Worm (Caenorhabditis elegans) whole organism, late embryonic: ENCODE measurements around the gene daam-1.

ENCODE experiments used
- K09A11.1 ChIP-seq: sonication (generic microtip); optimal IDR thresholded peaks from 2 replicates; lab custom pipeline; 2017; ENCODE audit warnings: antibody characterized with exemption, mild to moderate bottlenecking, missing genetic modification characterization, missing compliant biosample characterization; ENCODE audit not compliant: insufficient read depth
- ceh-34 ChIP-seq: sonication (generic microtip); optimal IDR thresholded peaks from 2 replicates; lab custom pipeline; 2016; ENCODE audit warnings: mild to moderate bottlenecking, missing genetic modification characterization, missing compliant biosample characterization
- che-1 ChIP-seq: sonication (generic microtip); optimal IDR thresholded peaks from 2 replicates; lab custom pipeline; 2016; ENCODE audit warnings: mild to moderate bottlenecking, missing genetic modification characterization, missing compliant biosample characterization
- fkh-6 ChIP-seq: sonication (generic microtip); optimal IDR thresholded peaks from 2 replicates; lab custom pipeline; 2016; ENCODE audit warnings: missing genetic modification characterization, missing compliant biosample characterization
- lim-6 ChIP-seq: sonication (generic microtip); optimal IDR thresholded peaks from 2 replicates; lab custom pipeline; 2016; ENCODE audit warnings: missing genetic modification characterization, missing compliant biosample characterization
- nfya-1 ChIP-seq: sonication (generic microtip); optimal IDR thresholded peaks from 2 replicates; lab custom pipeline; 2017; ENCODE audit warnings: missing genetic modification characterization, mild to moderate bottlenecking, missing compliant biosample characterization, antibody characterized with exemption, moderate library complexity
- nhr-11 ChIP-seq: fragments of 150-350 bp; optimal IDR thresholded peaks from 2 replicates; lab custom pipeline; 2014; ENCODE audit warnings: missing biosample characterization, missing genetic modification characterization
- pat-9 ChIP-seq: fragments of 200-800 bp; sonication (Bioruptor generic); optimal IDR thresholded peaks from 2 replicates; lab custom pipeline; 2018; ENCODE audit warnings: mild to moderate bottlenecking, missing genetic modification characterization, moderate library complexity, missing compliant biosample characterization
- pha-4 ChIP-seq: fragments of 150-350 bp; optimal IDR thresholded peaks from 2 replicates; lab custom pipeline; 2018; ENCODE audit warnings: missing biosample characterization, missing genetic modification reagents, missing genetic modification characterization
- ref-2 ChIP-seq: sonication (generic microtip); optimal IDR thresholded peaks from 2 replicates; lab custom pipeline; 2016; ENCODE audit warnings: missing genetic modification characterization, missing compliant biosample characterization
- unc-86 ChIP-seq: sonication (generic microtip); optimal IDR thresholded peaks from 2 replicates; lab custom pipeline; 2016; ENCODE audit warnings: missing genetic modification characterization, missing compliant biosample characterization

DNA sequence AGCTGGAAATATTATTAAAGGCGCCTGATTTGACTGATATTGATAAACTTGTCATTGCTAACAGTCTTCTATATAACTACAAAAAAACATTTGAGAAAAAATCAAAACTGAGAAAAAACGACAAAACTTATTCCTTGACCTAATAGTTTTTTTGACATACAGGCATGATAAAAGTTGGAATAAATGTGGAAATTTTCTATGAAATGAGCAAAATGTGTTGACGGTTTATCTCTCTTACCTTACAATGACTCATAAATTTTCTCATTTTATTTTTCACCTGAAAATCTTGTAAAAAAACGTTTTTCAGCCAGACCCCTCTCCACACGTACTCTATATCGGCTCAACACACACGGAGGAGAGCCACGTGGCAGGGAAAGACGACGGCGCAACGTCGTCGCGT is 63.1 kb downstream of the daam-1 start, which contains the start of gene egl-8:
- TF ChIP-seq che-1, result no peak
- no peak for TF ChIP-seq unc-86 (tag; lab: Kevin White, UChicago)
- no peak for TF ChIP-seq fkh-6 (tag; lab: Kevin White, UChicago)
- TF ChIP-seq lim-6, result no peak
- no peak for TF ChIP-seq pha-4 (tag; lab: Kevin White, UChicago)
- TF ChIP-seq ceh-34 (tag; lab: Kevin White, UChicago), result no peak
- TF ChIP-seq pat-9, result no peak
- TF ChIP-seq nhr-11 (tag; lab: Kevin White, UChicago), result no peak
- TF ChIP-seq nfya-1 (tag; lab: Kevin White, UChicago), result no peak
- no peak for TF ChIP-seq K09A11.1
- TF ChIP-seq ref-2 (tag; lab: Kevin White, UChicago), result no peak
